Worm (Caenorhabditis elegans): ENCODE measurements around the gene F36H5.18.

- TF ChIP-seq him-1 (tag; optimal IDR thresholded peaks at IDR 0.05), result no peak
- TF ChIP-seq W03F9.2 (tag; optimal IDR thresholded peaks at IDR 0.05), result no peak
Measured at ce11 chrII:1724314-1724713, 35.4 kb upstream of the F36H5.18 start, which contains the start of gene fbxb-11.
